Fruit fly (Drosophila melanogaster) whole organism, embryonic: ENCODE data around the gene CG15170.

Experiments
- Ada2b ChIP-seq: fragments of 200-800 bp; sonication (Bioruptor generic); IDR thresholded peaks from 2 replicates; pipeline ENCODE4 v1.3.6; 2022; ENCODE audit warnings: missing biosample characterization, missing genetic modification characterization
- Awh ChIP-seq: fragments of 200-800 bp; sonication (Bioruptor generic); IDR thresholded peaks from 2 replicates; pipeline ENCODE4, ENCODE4 v1.3.6; 2022; ENCODE audit warnings: missing biosample characterization, missing genetic modification characterization
- BEAF-32 ChIP-seq: fragments of 200-800 bp; sonication (Bioruptor generic); optimal IDR thresholded peaks from 3 replicates; lab custom pipeline; 2017; ENCODE audit warnings: missing biosample characterization, missing genetic modification characterization, mild to moderate bottlenecking, moderate library complexity, missing genetic modification reagents
- CG12659 ChIP-seq: fragments of 200-800 bp; sonication (Bioruptor generic); optimal IDR thresholded peaks from 3 replicates; lab custom pipeline; 2017; ENCODE audit warnings: mild to moderate bottlenecking, missing biosample characterization, missing genetic modification reagents, missing genetic modification characterization
- CG13624 ChIP-seq: fragments of 200-800 bp; sonication (Bioruptor generic); optimal IDR thresholded peaks from 2 replicates; lab custom pipeline; 2016; ENCODE audit warnings: missing biosample characterization, missing genetic modification characterization
- CG15696 ChIP-seq: fragments of 200-800 bp; sonication (Bioruptor generic); optimal IDR thresholded peaks from 2 replicates; lab custom pipeline; 2019; ENCODE audit warnings: missing biosample characterization, mild to moderate bottlenecking, missing genetic modification characterization, moderate library complexity
- CG16815 ChIP-seq: fragments of 200-800 bp; sonication (Bioruptor generic); optimal IDR thresholded peaks from 3 replicates; lab custom pipeline; 2017; ENCODE audit warnings: missing biosample characterization, mild to moderate bottlenecking, missing genetic modification characterization
- CG17328 ChIP-seq: fragments of 200-800 bp; sonication (Bioruptor generic); IDR thresholded peaks from 2 replicates; pipeline ENCODE4 v1.3.6; 2022; ENCODE audit warnings: missing biosample characterization, missing genetic modification characterization
- CG18476 ChIP-seq: fragments of 200-800 bp; sonication (Bioruptor generic); optimal IDR thresholded peaks from 2 replicates; lab custom pipeline; 2016; ENCODE audit warnings: missing biosample characterization, mild to moderate bottlenecking, missing genetic modification characterization
- CG2129 ChIP-seq: fragments of 200-800 bp; sonication (Bioruptor generic); IDR thresholded peaks from 2 replicates; pipeline ENCODE4 v1.3.6; 2022; ENCODE audit warnings: missing biosample characterization, missing genetic modification characterization; ENCODE audit not compliant: partially characterized antibody
- CG31388 ChIP-seq: fragments of 200-800 bp; sonication (Bioruptor generic); optimal IDR thresholded peaks from 2 replicates; lab custom pipeline; 2016; ENCODE audit warnings: missing biosample characterization, missing genetic modification characterization
- CG31441 ChIP-seq: fragments of 200-800 bp; sonication (Bioruptor generic); IDR thresholded peaks from 2 replicates; pipeline ENCODE4 v1.3.6; 2022; ENCODE audit warnings: missing biosample characterization, missing genetic modification characterization
- CG3995 ChIP-seq: fragments of 200-800 bp; sonication (Bioruptor generic); optimal IDR thresholded peaks from 3 replicates; lab custom pipeline; 2016; ENCODE audit warnings: missing biosample characterization, missing genetic modification characterization
- CG42726 ChIP-seq: fragments of 200-800 bp; sonication (Bioruptor generic); IDR thresholded peaks from 2 replicates; pipeline ENCODE4 v1.3.6; 2022; ENCODE audit warnings: missing biosample characterization, missing genetic modification characterization; ENCODE audit not compliant: partially characterized antibody
- CG4617 ChIP-seq: fragments of 200-800 bp; sonication (Bioruptor generic); optimal IDR thresholded peaks from 3 replicates; lab custom pipeline; 2016; ENCODE audit warnings: missing biosample characterization, missing genetic modification characterization, borderline replicate concordance
- CG8290 ChIP-seq, 3 experiments: fragments of 200-800 bp; sonication (Bioruptor generic); optimal IDR thresholded peaks; 2 replicates each; lab custom pipeline; 2016 to 2019; ENCODE audit warnings: missing biosample characterization in 3 of 3, missing genetic modification characterization in 3 of 3, mild to moderate bottlenecking in 2 of 3, moderate library complexity in 1 of 3
- CG9437 ChIP-seq: fragments of 200-800 bp; sonication (Bioruptor generic); optimal IDR thresholded peaks from 2 replicates; lab custom pipeline; 2018; ENCODE audit warnings: missing biosample characterization, mild to moderate bottlenecking, missing genetic modification characterization
- CG9797 ChIP-seq: fragments of 200-800 bp; sonication (Bioruptor generic); optimal IDR thresholded peaks from 3 replicates; lab custom pipeline; 2018; ENCODE audit warnings: missing biosample characterization, mild to moderate bottlenecking, missing genetic modification characterization
- CG9817 ChIP-seq: fragments of 200-800 bp; sonication (Bioruptor generic); optimal IDR thresholded peaks from 2 replicates; lab custom pipeline; 2018; ENCODE audit warnings: missing biosample characterization, mild to moderate bottlenecking, missing genetic modification characterization, moderate library complexity
- Dref ChIP-seq: fragments of 200-800 bp; sonication (Bioruptor generic); IDR thresholded peaks from 2 replicates; pipeline ENCODE4 v1.3.6; 2022; ENCODE audit warnings: missing biosample characterization, missing genetic modification characterization
- Gug ChIP-seq: fragments of 200-800 bp; sonication (Bioruptor generic); IDR thresholded peaks from 4 replicates; pipeline ENCODE4 v1.3.6; 2022; ENCODE audit warnings: missing biosample characterization, missing genetic modification characterization
- H2.0 ChIP-seq: fragments of 200-800 bp; sonication (Bioruptor generic); IDR thresholded peaks from 2 replicates; pipeline ENCODE4 v1.3.6; 2022; ENCODE audit warnings: missing biosample characterization, missing genetic modification characterization
- Kr ChIP-seq: fragments of 200-800 bp; sonication (Bioruptor generic); optimal IDR thresholded peaks from 2 replicates; lab custom pipeline; 2017; ENCODE audit warnings: missing biosample characterization, mild to moderate bottlenecking, missing genetic modification characterization
- Lim3 ChIP-seq: fragments of 200-800 bp; sonication (Bioruptor generic); IDR thresholded peaks from 2 replicates; pipeline ENCODE4 v1.3.6; 2022; ENCODE audit warnings: missing biosample characterization, missing genetic modification characterization
- Mad ChIP-seq: fragments of 200-800 bp; sonication (Bioruptor generic); optimal IDR thresholded peaks from 2 replicates; lab custom pipeline; 2016; ENCODE audit warnings: missing biosample characterization, missing genetic modification characterization
- Mrtf ChIP-seq: fragments of 200-800 bp; sonication (Bioruptor generic); IDR thresholded peaks from 3 replicates; pipeline ENCODE4 v1.3.6; 2022; ENCODE audit warnings: missing biosample characterization, missing genetic modification characterization
- Opbp ChIP-seq: fragments of 200-800 bp; sonication (Bioruptor generic); IDR thresholded peaks from 3 replicates; pipeline ENCODE4 v1.3.6; 2022; ENCODE audit warnings: missing biosample characterization, missing genetic modification characterization; ENCODE audit not compliant: partially characterized antibody
- Poxn ChIP-seq: fragments of 200-800 bp; sonication (Bioruptor generic); IDR thresholded peaks from 2 replicates; pipeline ENCODE4 v1.3.6; 2022; ENCODE audit warnings: missing biosample characterization, missing genetic modification characterization
- Ptx1 ChIP-seq: fragments of 200-800 bp; sonication (Bioruptor generic); IDR thresholded peaks from 2 replicates; pipeline ENCODE4 v1.3.6; 2022; ENCODE audit warnings: missing biosample characterization, missing genetic modification characterization
- Ssrp ChIP-seq: fragments of 200-800 bp; sonication (Bioruptor generic); optimal IDR thresholded peaks from 2 replicates; lab custom pipeline; 2018; ENCODE audit warnings: missing biosample characterization, mild to moderate bottlenecking, missing genetic modification characterization, moderate library complexity
- amos ChIP-seq: fragments of 200-800 bp; sonication (Bioruptor generic); IDR thresholded peaks from 2 replicates; pipeline ENCODE4 v1.3.6; 2022; ENCODE audit warnings: missing biosample characterization, missing genetic modification characterization; ENCODE audit not compliant: partially characterized antibody
- bab2 ChIP-seq: fragments of 200-800 bp; sonication (Bioruptor generic); optimal IDR thresholded peaks from 2 replicates; lab custom pipeline; 2016; ENCODE audit warnings: missing biosample characterization, missing genetic modification characterization
- br ChIP-seq: fragments of >200 bp; optimal IDR thresholded peaks from 2 replicates; lab custom pipeline; 2017
- cato ChIP-seq: fragments of 200-800 bp; sonication (Bioruptor generic); optimal IDR thresholded peaks from 2 replicates; lab custom pipeline; 2016; ENCODE audit warnings: missing biosample characterization, missing genetic modification characterization, borderline replicate concordance
- caup ChIP-seq: fragments of 200-800 bp; sonication (Bioruptor generic); optimal IDR thresholded peaks from 3 replicates; lab custom pipeline; 2017; ENCODE audit warnings: missing biosample characterization, mild to moderate bottlenecking, missing genetic modification characterization, moderate library complexity; ENCODE audit not compliant: severe bottlenecking
- gcm2 ChIP-seq: fragments of 200-800 bp; sonication (Bioruptor generic); optimal IDR thresholded peaks from 2 replicates; lab custom pipeline; 2016; ENCODE audit warnings: missing biosample characterization, missing genetic modification characterization
- ham ChIP-seq: fragments of 200-800 bp; sonication (Bioruptor generic); IDR thresholded peaks from 2 replicates; pipeline ENCODE4 v1.3.6; 2022; ENCODE audit warnings: missing biosample characterization, missing genetic modification characterization
- her ChIP-seq: fragments of 200-800 bp; sonication (Bioruptor generic); optimal IDR thresholded peaks from 2 replicates; lab custom pipeline; 2016; ENCODE audit warnings: missing biosample characterization, missing genetic modification characterization
- insv ChIP-seq, 2 experiments: fragments of 200-800 bp; sonication (Bioruptor generic); optimal IDR thresholded peaks; 3 replicates each; lab custom pipeline; 2016 to 2018; ENCODE audit warnings: missing biosample characterization in 2 of 2, missing genetic modification characterization in 2 of 2
- nau ChIP-seq: fragments of 200-800 bp; sonication (Bioruptor generic); optimal IDR thresholded peaks from 3 replicates; lab custom pipeline; 2017; ENCODE audit warnings: missing biosample characterization, mild to moderate bottlenecking, missing genetic modification characterization, missing genetic modification reagents
- otp ChIP-seq: fragments of 200-800 bp; sonication (Bioruptor generic); IDR thresholded peaks from 3 replicates; pipeline ENCODE4, ENCODE4 v1.3.6; 2022; ENCODE audit warnings: missing biosample characterization, missing genetic modification characterization
- pfk ChIP-seq: fragments of 200-800 bp; sonication (Bioruptor generic); optimal IDR thresholded peaks from 2 replicates; lab custom pipeline; 2018; ENCODE audit warnings: missing biosample characterization, mild to moderate bottlenecking, missing genetic modification characterization, moderate library complexity
- seq ChIP-seq: fragments of 200-800 bp; sonication (Bioruptor generic); IDR thresholded peaks from 2 replicates; pipeline ENCODE4 v1.3.6; 2022; ENCODE audit warnings: missing biosample characterization, missing genetic modification characterization
- sisA ChIP-seq: fragments of 200-800 bp; sonication (Bioruptor generic); IDR thresholded peaks from 2 replicates; pipeline ENCODE4 v1.3.6; 2022; ENCODE audit warnings: missing biosample characterization, missing genetic modification characterization
- sna ChIP-seq: fragments of 200-800 bp; sonication (Bioruptor generic); IDR thresholded peaks from 2 replicates; pipeline ENCODE4 v1.3.6; 2022; ENCODE audit warnings: missing biosample characterization, missing genetic modification characterization; ENCODE audit not compliant: partially characterized antibody
- sug ChIP-seq: fragments of 200-800 bp; optimal IDR thresholded peaks from 2 replicates; lab custom pipeline; 2019; ENCODE audit warnings: missing biosample characterization, mild to moderate bottlenecking, missing genetic modification characterization, moderate library complexity
- tio ChIP-seq: fragments of 200-800 bp; sonication (Bioruptor generic); optimal IDR thresholded peaks from 2 replicates; lab custom pipeline; 2017; ENCODE audit warnings: missing biosample characterization, missing genetic modification characterization, inconsistent platforms
- tna ChIP-seq: fragments of 200-800 bp; sonication (Bioruptor generic); IDR thresholded peaks from 2 replicates; pipeline ENCODE4 v1.3.6; 2022; ENCODE audit warnings: missing biosample characterization, missing genetic modification characterization; ENCODE audit not compliant: partially characterized antibody
- zfh1 ChIP-seq: fragments of 200-800 bp; sonication (Bioruptor generic); IDR thresholded peaks from 3 replicates; pipeline ENCODE4 v1.3.6; 2022; ENCODE audit warnings: missing biosample characterization, missing genetic modification characterization

The CG15170 gene

dm6 chr2L:18968370-18969105 is 21.5 kb downstream of the CG15170 start, which contains the start of the genes Nak and Tango6 (continued):
- TF ChIP-seq nau (GFP tag; lab: Kevin White, UChicago) (peak; percentile 37), br (lab: Kevin White, UChicago) (no peak), CG31441 (GFP tag; lab: Robert Waterston, UW) (peak; percentile 34; the same call in 1 of the 2 replicates), CG42726 (GFP tag; lab: Robert Waterston, UW) (peak; percentile 59; the same call in 1 of the 2 replicates), pfk (no peak), CG3995 (GFP tag; lab: Kevin White, UChicago) (peak; percentile 9), Gug (no peak), caup (GFP tag; lab: Kevin White, UChicago) (no peak), Lim3 (GFP tag; lab: Robert Waterston, UW) (no peak), gcm2 (GFP tag; lab: Kevin White, UChicago) (no peak), insv (GFP tag; optimal IDR thresholded peaks at IDR 0.05; lab: Kevin White, UChicago) (peak in 1 of 2 experiments; percentile 16), CG16815 (GFP tag; lab: Kevin White, UChicago) (no peak), cato (GFP tag; lab: Kevin White, UChicago) (no peak), amos (GFP tag; lab: Robert Waterston, UW) (peak; percentile 85), tna (peak; percentile 79), Opbp (GFP tag; lab: Robert Waterston, UW) (peak; percentile 77), sisA (no peak), CG9817 (tag; lab: Kevin White, UChicago) (no peak), sna (GFP tag; lab: Robert Waterston, UW) (peak; percentile 98), H2.0 (GFP tag; lab: Robert Waterston, UW) (no peak), Mrtf (GFP tag; lab: Robert Waterston, UW) (no peak), ham (no peak), Mad (GFP tag; lab: Kevin White, UChicago) (no peak), CG9797 (peak; percentile 92), CG17328 (GFP tag; lab: Robert Waterston, UW) (no peak), CG18476 (GFP tag; lab: Kevin White, UChicago) (peak; percentile 29), bab2 (GFP tag; lab: Kevin White, UChicago) (peak; percentile 26), sug (tag; lab: Kevin White, UChicago) (peak; percentile 46), Ssrp (tag; lab: Kevin White, UChicago) (no peak), seq (0 out of 2 replicates have a peak, but pooled peaks have one; percentile 25), CG12659 (peak; percentile 68), Ada2b (GFP tag; lab: Robert Waterston, UW) (no peak), CG9437 (GFP tag; lab: Kevin White, UChicago) (no peak), her (GFP tag; lab: Kevin White, UChicago) (no peak), tio (GFP tag; lab: Kevin White, UChicago) (no peak), Kr (GFP tag; lab: Kevin White, UChicago) (no peak), CG4617 (GFP tag; lab: Kevin White, UChicago) (peak; percentile 77), BEAF-32 (GFP tag; lab: Kevin White, UChicago) (peak; percentile 98), CG31388 (GFP tag; lab: Kevin White, UChicago) (no peak), CG13624 (GFP tag; lab: Kevin White, UChicago) (peak; percentile 74), zfh1 (GFP tag; lab: Robert Waterston, UW) (no peak), Awh (GFP tag; lab: Robert Waterston, UW) (no peak), CG8290 (GFP tag; optimal IDR thresholded peaks at IDR 0.05; lab: Kevin White, UChicago) (peak; percentile 24), CG8290 (tag; optimal IDR thresholded peaks at IDR 0.05; lab: Kevin White, UChicago) (peak; percentile 14 to 51), Ptx1 (GFP tag; lab: Robert Waterston, UW) (0 out of 2 replicates have a peak, but pooled peaks have one; percentile 26), CG2129 (peak; percentile 95), Poxn (GFP tag; lab: Robert Waterston, UW) (no peak), CG15696 (tag; lab: Kevin White, UChicago) (no peak), Dref (GFP tag; lab: Robert Waterston, UW) (peak; percentile 73), otp (GFP tag; lab: Robert Waterston, UW) (no peak)
